Fruit fly (Drosophila melanogaster): Measurements from ENCODE around the gene Brd7-9.

Gene Brd7-9

dm6 chr2L:7828231-7828630 is 45.6 kb downstream of the Brd7-9 start (continued):
- no peak for TF ChIP-seq Hr4 (GFP tag; optimal IDR thresholded peaks at IDR 0.05)
- TF ChIP-seq Eip75B (GFP tag; optimal IDR thresholded peaks at IDR 0.05), result peak; percentile 37
- no peak for TF ChIP-seq cyc (GFP tag; optimal IDR thresholded peaks at IDR 0.05)
- TF ChIP-seq CG10631 (GFP tag; optimal IDR thresholded peaks at IDR 0.05), result no peak
- TF ChIP-seq Sox102F (GFP tag; optimal IDR thresholded peaks at IDR 0.05), result no peak
- no peak for TF ChIP-seq CG6854 (GFP tag; optimal IDR thresholded peaks at IDR 0.05)
- TF ChIP-seq Ets96B (tag; optimal IDR thresholded peaks at IDR 0.05), result peak; percentile 8
- no peak for TF ChIP-seq spab (GFP tag; optimal IDR thresholded peaks at IDR 0.05)
- no peak for TF ChIP-seq Ets21C (GFP tag; optimal IDR thresholded peaks at IDR 0.05)
- TF ChIP-seq CG3032 (tag; optimal IDR thresholded peaks at IDR 0.05), result peak; percentile 41
- no peak for TF ChIP-seq acj6 (GFP tag; optimal IDR thresholded peaks at IDR 0.05)
- TF ChIP-seq CG4318 (GFP tag; optimal IDR thresholded peaks at IDR 0.05), result no peak
- TF ChIP-seq CG11762 (GFP tag; optimal IDR thresholded peaks at IDR 0.05; ENCODE audit: insufficient read depth), result no peak
- peak; percentile 2 for TF ChIP-seq CG6276 (GFP tag; optimal IDR thresholded peaks at IDR 0.05)
- peak; percentile 28 for TF ChIP-seq Met (GFP tag; optimal IDR thresholded peaks at IDR 0.05)
- TF ChIP-seq CG6792 (GFP tag; optimal IDR thresholded peaks at IDR 0.05), result no peak
- no peak for TF ChIP-seq Hr38 (GFP tag; optimal IDR thresholded peaks at IDR 0.05)
- peak; percentile 25 for TF ChIP-seq dsx (GFP tag; optimal IDR thresholded peaks at IDR 0.05; ENCODE audit: poor library complexity, severe bottlenecking)
- TF ChIP-seq CG16779 (tag; optimal IDR thresholded peaks at IDR 0.05), result peak; percentile 25

- no peak for TF ChIP-seq CG1621 (tag; optimal IDR thresholded peaks at IDR 0.05)
- peak; percentile 16; the same call in 1 of the 3 replicates for TF ChIP-seq eg (GFP tag; IDR thresholded peaks at IDR 0.05)
- peak; percentile 29; the same call in 1 of the 2 replicates for TF ChIP-seq CG15336 (GFP tag; IDR thresholded peaks at IDR 0.05)
- TF ChIP-seq Blimp-1 (GFP tag; optimal IDR thresholded peaks at IDR 0.05), result no peak
- no peak for TF ChIP-seq Lpt (GFP tag; optimal IDR thresholded peaks at IDR 0.05)
- no peak for TF ChIP-seq topi (GFP tag; optimal IDR thresholded peaks at IDR 0.05)
- no peak for TF ChIP-seq vri (GFP tag; optimal IDR thresholded peaks at IDR 0.05)
- peak; percentile 53 for TF ChIP-seq svp (GFP tag)
- TF ChIP-seq esn (GFP tag; optimal IDR thresholded peaks at IDR 0.05), result peak; percentile 20
- 0 out of 3 replicates have a peak, but pooled peaks have one; percentile 27 for TF ChIP-seq CG8119 (GFP tag; IDR thresholded peaks at IDR 0.05)
- TF ChIP-seq CG6276 (GFP tag; optimal IDR thresholded peaks at IDR 0.05), result peak; percentile 32
- peak; percentile 42 for TF ChIP-seq fkh (GFP tag; optimal IDR thresholded peaks at IDR 0.05)
- peak; percentile 60 for TF ChIP-seq CG6163 (GFP tag; IDR thresholded peaks at IDR 0.05)
- no peak for TF ChIP-seq Hr38 (GFP tag; optimal IDR thresholded peaks at IDR 0.05)
- no peak for TF ChIP-seq fd59A (GFP tag; optimal IDR thresholded peaks at IDR 0.05)
- no peak for TF ChIP-seq CG11294 (GFP tag; IDR thresholded peaks at IDR 0.05)
- no peak for TF ChIP-seq CG9139 (GFP tag; optimal IDR thresholded peaks at IDR 0.05)
- TF ChIP-seq OdsH (GFP tag; optimal IDR thresholded peaks at IDR 0.05), result no peak
- TF ChIP-seq Eip78C (GFP tag), result peak; percentile 66
Measured at dm6 chr2L:7828901-7829300, 46.2 kb downstream of the Brd7-9 start.

- TF ChIP-seq salr (GFP tag; optimal IDR thresholded peaks at IDR 0.05) (no peak), CG11294 (GFP tag; IDR thresholded peaks at IDR 0.05) (no peak), Sox102F (GFP tag; optimal IDR thresholded peaks at IDR 0.05) (no peak), Smox (GFP tag; optimal IDR thresholded peaks at IDR 0.05) (no peak), eg (GFP tag; IDR thresholded peaks at IDR 0.05) (no peak), CG1621 (tag; optimal IDR thresholded peaks at IDR 0.05) (no peak), fd59A (GFP tag; optimal IDR thresholded peaks at IDR 0.05) (no peak), ss (GFP tag; optimal IDR thresholded peaks at IDR 0.05) (no peak), vri (GFP tag; optimal IDR thresholded peaks at IDR 0.05) (no peak), dsx (GFP tag; optimal IDR thresholded peaks at IDR 0.05; ENCODE audit: poor library complexity, severe bottlenecking) (peak; percentile 28), CG8119 (GFP tag; IDR thresholded peaks at IDR 0.05) (no peak), CG7368 (GFP tag; optimal IDR thresholded peaks at IDR 0.05) (no peak), CG32006 (GFP tag; optimal IDR thresholded peaks at IDR 0.05) (peak; percentile 18), CG8319 (GFP tag; optimal IDR thresholded peaks at IDR 0.05) (no peak), net (GFP tag; optimal IDR thresholded peaks at IDR 0.05) (no peak), Hr4 (GFP tag; optimal IDR thresholded peaks at IDR 0.05) (no peak)
Measured at dm6 chr2L:7833238-7833637, 50.6 kb downstream of the Brd7-9 start.

Data from whole organism, prepupa.